Worm (Caenorhabditis elegans): ENCODE data around the gene srt-23.

Gene srt-23

ce11 chrIV:736447-736846 lies 20.1 kb upstream of the srt-23 start, which contains the start of gene kvs-5:
Gene kvs-5 (plus strand): TSS chrIV:736747.
- TF ChIP-seq hmg-4 (GFP tag; optimal IDR thresholded peaks at IDR 0.05) (no peak), tbx-37 (GFP tag; conservative IDR thresholded peaks at IDR 0.05) (no peak), ama-1 (optimal IDR thresholded peaks at IDR 0.05) (no peak), hmbx-1 (tag; optimal IDR thresholded peaks at IDR 0.05) (no peak), ceh-13 (GFP tag; optimal IDR thresholded peaks at IDR 0.05) (no peak)

ce11 chrIV:740674-741073 lies 15.8 kb upstream of the srt-23 start:
- no peak for TF ChIP-seq aly-1 (tag; optimal IDR thresholded peaks at IDR 0.05)
- TF ChIP-seq pes-1 (GFP tag; IDR thresholded peaks at IDR 0.05) = no peak
- no peak for TF ChIP-seq tra-4 (tag; optimal IDR thresholded peaks at IDR 0.05)
- no peak for TF ChIP-seq ceh-13 (GFP tag; optimal IDR thresholded peaks at IDR 0.05)
- TF ChIP-seq scrt-1 (GFP tag; IDR thresholded peaks at IDR 0.05) = no peak

ce11 chrIV:741831-742230 lies 14.7 kb upstream of the srt-23 start:
- TF ChIP-seq hnd-1 (tag; optimal IDR thresholded peaks at IDR 0.05) = no peak
- TF ChIP-seq F13C5.2 (tag; optimal IDR thresholded peaks at IDR 0.05) = no peak
- TF ChIP-seq tra-4 (tag; optimal IDR thresholded peaks at IDR 0.05) = no peak
- TF ChIP-seq B0310.2 (tag; optimal IDR thresholded peaks at IDR 0.05) = no peak
- TF ChIP-seq hmbx-1 (tag; optimal IDR thresholded peaks at IDR 0.05) = no peak
- TF ChIP-seq pes-1 (GFP tag; IDR thresholded peaks at IDR 0.05) = no peak
- TF ChIP-seq ceh-13 (GFP tag; optimal IDR thresholded peaks at IDR 0.05) = no peak
- TF ChIP-seq ceh-36 (tag; optimal IDR thresholded peaks at IDR 0.05) = no peak
- no peak for TF ChIP-seq tbx-37 (GFP tag; conservative IDR thresholded peaks at IDR 0.05)
- TF ChIP-seq hmg-4 (GFP tag; optimal IDR thresholded peaks at IDR 0.05) = no peak
- TF ChIP-seq tbx-11 (GFP tag; IDR thresholded peaks at IDR 0.05) = no peak
- no peak for TF ChIP-seq ama-1 (optimal IDR thresholded peaks at IDR 0.05)
- TF ChIP-seq sea-1 (GFP tag; conservative IDR thresholded peaks at IDR 0.05) = no peak
- TF ChIP-seq flt-1 (GFP tag; IDR thresholded peaks at IDR 0.05) = no peak

- no peak for TF ChIP-seq scrt-1 (GFP tag; IDR thresholded peaks at IDR 0.05)
- no peak for TF ChIP-seq flt-1 (GFP tag; IDR thresholded peaks at IDR 0.05)
- TF ChIP-seq F13C5.2 (tag; optimal IDR thresholded peaks at IDR 0.05) = no peak
Measured at ce11 chrIV:746333-746732, 10.2 kb upstream of the srt-23 start.

ce11 chrIV:749557-749956 lies 7.0 kb upstream of the srt-23 start:
- TF ChIP-seq hmbx-1 (tag; optimal IDR thresholded peaks at IDR 0.05) (no peak), flt-1 (GFP tag; IDR thresholded peaks at IDR 0.05) (no peak), tbx-37 (GFP tag; conservative IDR thresholded peaks at IDR 0.05) (no peak), ceh-36 (tag; optimal IDR thresholded peaks at IDR 0.05) (no peak), ama-1 (optimal IDR thresholded peaks at IDR 0.05) (no peak), ceh-13 (GFP tag; optimal IDR thresholded peaks at IDR 0.05) (no peak), pes-1 (GFP tag; IDR thresholded peaks at IDR 0.05) (no peak), tra-4 (tag; optimal IDR thresholded peaks at IDR 0.05) (no peak), sea-1 (GFP tag; conservative IDR thresholded peaks at IDR 0.05) (no peak), B0310.2 (tag; optimal IDR thresholded peaks at IDR 0.05) (no peak), aly-1 (tag; optimal IDR thresholded peaks at IDR 0.05) (no peak), hnd-1 (tag; optimal IDR thresholded peaks at IDR 0.05) (no peak), F13C5.2 (tag; optimal IDR thresholded peaks at IDR 0.05) (no peak), tbx-11 (GFP tag; IDR thresholded peaks at IDR 0.05) (no peak), scrt-1 (GFP tag; IDR thresholded peaks at IDR 0.05) (no peak), ets-7 (tag; optimal IDR thresholded peaks at IDR 0.05) (no peak), hmg-4 (GFP tag; optimal IDR thresholded peaks at IDR 0.05) (no peak)

- TF ChIP-seq ets-7 (tag; optimal IDR thresholded peaks at IDR 0.05) (no peak), flt-1 (GFP tag; IDR thresholded peaks at IDR 0.05) (no peak), tbx-11 (GFP tag; IDR thresholded peaks at IDR 0.05) (no peak), hmbx-1 (tag; optimal IDR thresholded peaks at IDR 0.05) (no peak), tra-4 (tag; optimal IDR thresholded peaks at IDR 0.05) (no peak), aly-1 (tag; optimal IDR thresholded peaks at IDR 0.05) (no peak), ceh-13 (GFP tag; optimal IDR thresholded peaks at IDR 0.05) (no peak), sea-1 (GFP tag; conservative IDR thresholded peaks at IDR 0.05) (no peak), tbx-37 (GFP tag; conservative IDR thresholded peaks at IDR 0.05) (no peak), scrt-1 (GFP tag; IDR thresholded peaks at IDR 0.05) (no peak), ceh-36 (tag; optimal IDR thresholded peaks at IDR 0.05) (no peak), hnd-1 (tag; optimal IDR thresholded peaks at IDR 0.05) (no peak), B0310.2 (tag; optimal IDR thresholded peaks at IDR 0.05) (no peak), pes-1 (GFP tag; IDR thresholded peaks at IDR 0.05) (no peak), ama-1 (optimal IDR thresholded peaks at IDR 0.05) (no peak), hmg-4 (GFP tag; optimal IDR thresholded peaks at IDR 0.05) (no peak), F13C5.2 (tag; optimal IDR thresholded peaks at IDR 0.05) (no peak)
Measured at ce11 chrIV:754357-754972, 2.1 kb upstream of the srt-23 start.

- TF ChIP-seq F13C5.2 (tag; optimal IDR thresholded peaks at IDR 0.05) (no peak), hmg-4 (GFP tag; optimal IDR thresholded peaks at IDR 0.05) (no peak), aly-1 (tag; optimal IDR thresholded peaks at IDR 0.05) (no peak), scrt-1 (GFP tag; IDR thresholded peaks at IDR 0.05) (no peak), ceh-13 (GFP tag; optimal IDR thresholded peaks at IDR 0.05) (no peak), hnd-1 (tag; optimal IDR thresholded peaks at IDR 0.05) (no peak), ama-1 (optimal IDR thresholded peaks at IDR 0.05) (no peak), pes-1 (GFP tag; IDR thresholded peaks at IDR 0.05) (no peak)
Measured at ce11 chrIV:756956-757355, 435 bp downstream of the srt-23 start.

- no peak for TF ChIP-seq ama-1 (optimal IDR thresholded peaks at IDR 0.05)
- TF ChIP-seq pes-1 (GFP tag; IDR thresholded peaks at IDR 0.05) = no peak
- TF ChIP-seq B0310.2 (tag; optimal IDR thresholded peaks at IDR 0.05) = no peak
- no peak for TF ChIP-seq hmbx-1 (tag; optimal IDR thresholded peaks at IDR 0.05)
- no peak for TF ChIP-seq tra-4 (tag; optimal IDR thresholded peaks at IDR 0.05)
- TF ChIP-seq aly-1 (tag; optimal IDR thresholded peaks at IDR 0.05) = no peak
- no peak for TF ChIP-seq scrt-1 (GFP tag; IDR thresholded peaks at IDR 0.05)
Measured at ce11 chrIV:757548-757947, 1.0 kb downstream of the srt-23 start.

Measured in whole organism, early embryonic.